Fruit fly (Drosophila melanogaster): ENCODE measurements around the gene Reck.

Gene Reck

DNA sequence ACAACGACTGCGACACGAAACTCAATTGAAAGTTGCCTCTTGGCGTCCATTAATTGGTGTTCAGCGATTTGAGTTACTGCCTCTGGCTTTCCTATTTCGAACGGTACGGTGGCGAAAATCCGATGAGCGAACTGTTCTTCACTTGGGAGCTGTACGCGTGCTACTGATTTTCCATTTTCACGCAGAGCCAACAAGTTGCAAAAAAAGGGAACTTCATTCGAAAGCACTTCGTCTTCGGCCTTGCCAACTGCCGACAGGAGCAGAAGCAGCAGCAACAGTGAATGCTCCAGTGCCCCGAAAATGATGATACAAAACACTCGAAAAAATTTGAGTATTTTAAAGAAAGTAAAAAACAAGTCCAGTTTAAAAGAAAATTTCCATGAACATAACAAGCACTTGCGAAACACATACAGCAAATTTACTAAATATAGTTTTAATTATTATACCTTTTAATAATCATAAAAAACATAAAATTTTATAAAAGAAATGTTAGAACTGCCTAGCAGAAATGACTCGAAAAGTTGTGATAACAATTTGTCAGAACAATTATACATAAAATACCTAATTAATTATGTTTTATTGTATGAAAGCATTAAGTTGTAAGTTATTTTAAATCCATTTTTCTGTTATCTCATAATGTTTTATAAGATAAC lies 20.3 kb upstream of the Reck start:
- no peak for TF ChIP-seq rn (GFP tag; IDR thresholded peaks at IDR 0.05)
- no peak for TF ChIP-seq CG4496 (GFP tag; IDR thresholded peaks at IDR 0.05)
- no peak for TF ChIP-seq EcR (GFP tag; optimal IDR thresholded peaks at IDR 0.05)
- no peak for TF ChIP-seq CG17806 (tag; optimal IDR thresholded peaks at IDR 0.05)
- no peak for TF ChIP-seq CG12605 (GFP tag; IDR thresholded peaks at IDR 0.05)
- no peak for TF ChIP-seq Pif1B (GFP tag; optimal IDR thresholded peaks at IDR 0.05)
- no peak for TF ChIP-seq CG8301 (tag; optimal IDR thresholded peaks at IDR 0.05)
- peak; percentile 19 for TF ChIP-seq CG14655 (GFP tag; optimal IDR thresholded peaks at IDR 0.05)
- peak; percentile 51 for TF ChIP-seq CG8159 (tag; optimal IDR thresholded peaks at IDR 0.05)
- no peak for TF ChIP-seq CG10348 (GFP tag; IDR thresholded peaks at IDR 0.05)
- TF ChIP-seq CG15710 (tag; optimal IDR thresholded peaks at IDR 0.05) = peak; percentile 25

DNA sequence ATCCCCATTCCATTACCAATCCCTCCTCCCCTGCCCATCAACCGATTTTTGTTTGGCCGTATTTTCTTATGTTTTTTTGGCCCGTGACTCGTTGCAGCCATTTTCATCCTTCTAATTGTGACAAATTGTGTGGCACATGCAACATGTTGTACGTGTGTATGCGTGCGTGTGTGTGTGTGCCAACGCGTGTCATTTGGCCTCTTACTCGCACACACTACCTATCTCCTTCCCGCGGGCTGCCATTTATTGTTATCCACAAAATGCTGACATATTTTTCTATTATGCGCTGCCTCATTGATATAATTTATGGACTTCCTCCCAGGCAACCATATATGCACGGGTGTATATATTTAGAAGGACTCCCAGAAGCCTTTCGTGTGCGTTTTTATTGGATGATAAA lies 17.9 kb upstream of the Reck start:
- TF ChIP-seq Pif1B (GFP tag; optimal IDR thresholded peaks at IDR 0.05) = no peak
- no peak for TF ChIP-seq EcR (GFP tag; optimal IDR thresholded peaks at IDR 0.05)
- TF ChIP-seq Snoo (tag; optimal IDR thresholded peaks at IDR 0.05) = no peak
- TF ChIP-seq Pif1A (GFP tag; optimal IDR thresholded peaks at IDR 0.05) = no peak
- no peak for TF ChIP-seq CG8301 (tag; optimal IDR thresholded peaks at IDR 0.05)
- no peak for TF ChIP-seq rn (GFP tag; IDR thresholded peaks at IDR 0.05)
- TF ChIP-seq CG32121 (GFP tag; IDR thresholded peaks at IDR 0.05) = no peak
- TF ChIP-seq D1 (tag; optimal IDR thresholded peaks at IDR 0.05) = no peak
- TF ChIP-seq CG15710 (tag; optimal IDR thresholded peaks at IDR 0.05) = no peak
- no peak for TF ChIP-seq CG8159 (tag; optimal IDR thresholded peaks at IDR 0.05)
- TF ChIP-seq Ets98B (GFP tag; IDR thresholded peaks at IDR 0.05) = no peak
- TF ChIP-seq CG9948 (tag; optimal IDR thresholded peaks at IDR 0.05) = no peak
- no peak for TF ChIP-seq CG13204 (GFP tag; optimal IDR thresholded peaks at IDR 0.05)
- no peak for TF ChIP-seq CG10348 (GFP tag; IDR thresholded peaks at IDR 0.05)
- no peak for TF ChIP-seq gl (tag; optimal IDR thresholded peaks at IDR 0.05)
- TF ChIP-seq CG34367 (tag; optimal IDR thresholded peaks at IDR 0.05) = no peak
- TF ChIP-seq CG4496 (GFP tag; IDR thresholded peaks at IDR 0.05) = no peak

DNA sequence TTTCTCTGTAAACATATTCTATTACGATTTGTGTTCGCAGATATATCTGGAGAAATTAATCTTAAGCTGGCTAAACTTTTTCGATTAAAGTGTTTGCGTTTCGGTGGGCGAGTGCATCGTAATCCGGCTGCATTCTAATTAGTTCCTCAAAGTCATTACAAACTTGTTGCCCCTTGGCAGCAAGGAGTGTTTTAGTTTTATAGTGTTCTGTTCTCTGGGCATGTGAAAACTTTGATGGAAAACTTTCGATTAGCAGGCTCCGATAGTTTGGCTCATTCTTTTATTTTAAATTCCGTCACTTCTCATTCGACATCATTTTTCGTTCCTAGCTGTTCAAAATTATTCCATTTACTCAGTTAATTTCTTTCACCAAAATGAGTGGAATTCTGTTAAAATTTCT lies 9.3 kb upstream of the Reck start, which contains the start of gene CG32148:
CG32148 (plus strand) TSS at position 301 of the 400 bp plus-strand sequence.
- TF ChIP-seq EcR (GFP tag; optimal IDR thresholded peaks at IDR 0.05) (no peak), Pif1B (GFP tag; optimal IDR thresholded peaks at IDR 0.05) (no peak), D1 (tag; optimal IDR thresholded peaks at IDR 0.05) (no peak), Ets98B (GFP tag; IDR thresholded peaks at IDR 0.05) (no peak), CG32121 (GFP tag; IDR thresholded peaks at IDR 0.05) (no peak), CG12605 (GFP tag; IDR thresholded peaks at IDR 0.05) (no peak), CG34367 (tag; optimal IDR thresholded peaks at IDR 0.05) (no peak), CG14655 (GFP tag; optimal IDR thresholded peaks at IDR 0.05) (no peak), fd96Ca (GFP tag; IDR thresholded peaks at IDR 0.05) (no peak), CG4496 (GFP tag; IDR thresholded peaks at IDR 0.05) (no peak), Pif1A (GFP tag; optimal IDR thresholded peaks at IDR 0.05) (no peak), CG8301 (tag; optimal IDR thresholded peaks at IDR 0.05) (no peak), CG8159 (tag; optimal IDR thresholded peaks at IDR 0.05) (no peak), CG13204 (GFP tag; optimal IDR thresholded peaks at IDR 0.05) (no peak), rn (GFP tag; IDR thresholded peaks at IDR 0.05) (no peak), CG15710 (tag; optimal IDR thresholded peaks at IDR 0.05) (no peak), CG9948 (tag; optimal IDR thresholded peaks at IDR 0.05) (no peak), Snoo (tag; optimal IDR thresholded peaks at IDR 0.05) (no peak), CG17806 (tag; optimal IDR thresholded peaks at IDR 0.05) (no peak), gl (tag; optimal IDR thresholded peaks at IDR 0.05) (no peak)

DNA sequence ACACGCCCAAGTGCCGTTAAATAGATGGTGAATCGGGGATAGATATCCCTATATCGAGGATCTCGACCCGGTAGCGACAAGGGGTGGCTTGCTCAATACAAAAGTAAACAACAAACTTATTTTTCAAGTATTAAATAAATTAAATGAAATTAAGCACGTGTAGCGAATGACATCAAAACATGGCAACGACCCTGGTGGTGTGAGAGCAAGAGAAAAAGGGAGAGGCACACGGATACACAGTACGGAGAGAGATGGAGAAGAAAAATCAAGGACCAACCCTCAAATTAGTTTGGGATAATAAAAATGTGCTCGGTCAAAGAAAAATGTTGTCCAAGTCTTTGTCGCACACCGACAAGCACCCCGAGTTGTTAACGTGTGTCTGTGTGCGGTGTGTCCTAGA lies 7.1 kb upstream of the Reck start:
- no peak for TF ChIP-seq Pif1B (GFP tag; optimal IDR thresholded peaks at IDR 0.05)
- no peak for TF ChIP-seq fd96Ca (GFP tag; IDR thresholded peaks at IDR 0.05)
- no peak for TF ChIP-seq CG8301 (tag; optimal IDR thresholded peaks at IDR 0.05)

DNA sequence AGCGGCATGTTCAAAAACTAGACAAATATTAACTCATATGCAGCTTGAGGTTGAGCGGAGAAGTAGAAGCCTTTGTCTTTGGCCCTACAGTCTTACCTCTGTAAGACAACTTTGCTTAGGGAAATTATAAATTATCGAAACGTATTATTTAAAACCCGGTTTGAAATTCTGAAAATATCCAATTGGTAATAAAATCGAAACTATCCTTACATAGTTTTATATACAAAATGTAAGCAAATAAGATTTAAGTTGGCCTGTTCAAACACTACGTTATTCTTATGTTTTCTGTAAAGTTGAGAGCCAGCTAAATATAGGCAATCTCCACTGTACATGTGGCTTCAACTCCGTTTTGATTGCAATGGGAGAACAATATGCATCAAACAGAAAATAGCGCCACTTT lies 566 bp downstream of the Reck start:
- TF ChIP-seq CG12605 (GFP tag; IDR thresholded peaks at IDR 0.05) (0 out of 2 replicates have a peak, but pooled peaks have one; percentile 14), CG17806 (tag; optimal IDR thresholded peaks at IDR 0.05) (peak; percentile 55), Pif1A (GFP tag; optimal IDR thresholded peaks at IDR 0.05) (peak; percentile 46), CG34367 (tag; optimal IDR thresholded peaks at IDR 0.05) (no peak), CG4496 (GFP tag; IDR thresholded peaks at IDR 0.05) (peak; percentile 41; the same call in 1 of the 3 replicates), CG8301 (tag; optimal IDR thresholded peaks at IDR 0.05) (peak; percentile 55), CG8159 (tag; optimal IDR thresholded peaks at IDR 0.05) (peak; percentile 74), Snoo (tag; optimal IDR thresholded peaks at IDR 0.05) (peak; percentile 1), CG10348 (GFP tag; IDR thresholded peaks at IDR 0.05) (no peak), CG15710 (tag; optimal IDR thresholded peaks at IDR 0.05) (peak; percentile 71), CG9948 (tag; optimal IDR thresholded peaks at IDR 0.05) (peak; percentile 64), CG32121 (GFP tag; IDR thresholded peaks at IDR 0.05) (no peak), CG14655 (GFP tag; optimal IDR thresholded peaks at IDR 0.05) (peak; percentile 60)

DNA sequence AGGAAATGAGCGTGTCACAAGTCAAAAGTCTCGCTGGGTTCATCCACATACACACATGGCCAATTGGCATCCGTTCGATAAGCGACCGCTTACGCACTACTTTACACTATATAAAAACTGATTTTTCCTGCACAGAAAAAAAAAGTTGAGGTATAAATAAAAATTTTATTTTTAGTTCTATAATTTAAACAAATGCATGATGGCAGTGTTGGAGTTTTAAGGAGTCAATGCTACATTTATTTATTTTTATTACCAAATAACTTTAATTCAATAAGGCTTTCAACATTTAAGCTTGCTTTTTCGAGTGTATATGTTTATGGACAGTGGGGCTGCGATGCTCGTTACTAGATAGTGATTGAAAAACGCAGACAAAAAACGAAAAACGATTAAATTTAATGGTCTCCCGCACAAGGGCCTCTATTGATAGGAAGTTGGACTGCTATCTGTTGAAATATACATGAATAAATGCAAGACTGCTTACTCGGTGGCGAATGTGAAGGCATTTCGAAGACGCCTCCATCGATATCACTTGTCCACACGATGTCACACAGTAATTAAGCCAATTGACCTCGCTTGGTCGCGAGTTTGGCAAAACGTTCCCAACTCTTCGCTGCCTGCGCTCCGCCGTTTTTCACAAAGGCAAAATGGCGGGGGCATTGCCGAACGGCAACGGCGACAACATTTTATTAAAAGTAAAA lies 2.1 kb downstream of the Reck start:
- peak; percentile 46 for TF ChIP-seq EcR (GFP tag; optimal IDR thresholded peaks at IDR 0.05)
- TF ChIP-seq CG13204 (GFP tag; optimal IDR thresholded peaks at IDR 0.05) = peak; percentile 21
- TF ChIP-seq CG8301 (tag; optimal IDR thresholded peaks at IDR 0.05) = peak; percentile 79
- TF ChIP-seq CG4496 (GFP tag; IDR thresholded peaks at IDR 0.05) = peak; percentile 87
- TF ChIP-seq Pif1B (GFP tag; optimal IDR thresholded peaks at IDR 0.05) = peak; percentile 64
- peak; percentile 39 for TF ChIP-seq Snoo (tag; optimal IDR thresholded peaks at IDR 0.05)
- peak; percentile 82 for TF ChIP-seq Ets98B (GFP tag; IDR thresholded peaks at IDR 0.05)
- TF ChIP-seq CG32121 (GFP tag; IDR thresholded peaks at IDR 0.05) = peak; percentile 81
- peak; percentile 72 for TF ChIP-seq CG12605 (GFP tag; IDR thresholded peaks at IDR 0.05)
- TF ChIP-seq CG8159 (tag; optimal IDR thresholded peaks at IDR 0.05) = peak; percentile 85
- peak; percentile 83 for TF ChIP-seq CG14655 (GFP tag; optimal IDR thresholded peaks at IDR 0.05)
- peak; percentile 48 for TF ChIP-seq gl (tag; optimal IDR thresholded peaks at IDR 0.05)
- peak; percentile 46; the same call in 1 of the 2 replicates for TF ChIP-seq rn (GFP tag; IDR thresholded peaks at IDR 0.05)
- 0 out of 2 replicates have a peak, but pooled peaks have one; percentile 17 for TF ChIP-seq CG10348 (GFP tag; IDR thresholded peaks at IDR 0.05)
- TF ChIP-seq D1 (tag; optimal IDR thresholded peaks at IDR 0.05) = peak; percentile 66
- peak; percentile 86 for TF ChIP-seq CG17806 (tag; optimal IDR thresholded peaks at IDR 0.05)
- TF ChIP-seq CG34367 (tag; optimal IDR thresholded peaks at IDR 0.05) = peak; percentile 78
- no peak for TF ChIP-seq fd96Ca (GFP tag; IDR thresholded peaks at IDR 0.05)
- TF ChIP-seq CG9948 (tag; optimal IDR thresholded peaks at IDR 0.05) = peak; percentile 82
- peak; percentile 71 for TF ChIP-seq Pif1A (GFP tag; optimal IDR thresholded peaks at IDR 0.05)
- peak; percentile 86 for TF ChIP-seq CG15710 (tag; optimal IDR thresholded peaks at IDR 0.05)

All from whole organism, pupa.